Fruit fly (Drosophila melanogaster) whole organism, embryonic: ENCODE results near the gene CG17111.

Experiments
- Dp ChIP-seq: fragments of 200-800 bp; sonication (Bioruptor generic); optimal IDR thresholded peaks from 2 replicates; lab custom pipeline; 2018; ENCODE audit warnings: missing biosample characterization, mild to moderate bottlenecking, missing genetic modification characterization, moderate library complexity
- nom ChIP-seq: fragments of 200-800 bp; sonication (Bioruptor generic); optimal IDR thresholded peaks from 2 replicates; lab custom pipeline; 2017; ENCODE audit warnings: missing biosample characterization, missing genetic modification characterization, mild to moderate bottlenecking, moderate library complexity, missing genetic modification reagents

DNA sequence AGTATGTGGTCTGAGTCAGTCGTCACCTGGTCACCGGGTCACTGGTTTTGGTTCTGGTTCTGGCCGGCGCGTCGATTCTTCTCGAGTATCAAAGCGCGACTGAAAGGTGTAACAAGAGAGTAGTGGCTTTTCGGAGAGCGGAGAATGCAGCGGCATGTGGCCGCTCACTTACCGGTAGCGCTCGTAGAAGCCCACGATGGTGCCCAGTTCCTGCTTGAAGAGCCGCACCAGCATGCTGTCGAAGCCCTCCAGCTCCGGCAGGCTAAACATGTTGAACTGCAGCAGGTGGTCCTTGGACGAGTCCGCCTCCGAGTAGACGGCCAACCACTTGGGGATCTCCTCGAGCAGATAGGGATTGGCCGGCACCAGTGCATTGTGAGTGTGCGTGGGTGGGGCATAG is 8.2 kb downstream of the CG17111 start, which contains the start of gene Ctns:
- TF ChIP-seq nom (GFP tag; lab: Kevin White, UChicago) (no peak), Dp (GFP tag; lab: Kevin White, UChicago) (no peak)
